Worm (Caenorhabditis elegans): Measurements from ENCODE around the gene gyg-2.

ce11 chrV:16786012-16786411, 40.0 kb upstream of the gyg-2 start:
- TF ChIP-seq flt-1 (GFP tag; IDR thresholded peaks at IDR 0.05) = no peak
- no peak for TF ChIP-seq scrt-1 (GFP tag; IDR thresholded peaks at IDR 0.05)
- TF ChIP-seq hmbx-1 (tag; optimal IDR thresholded peaks at IDR 0.05) = no peak
- no peak for TF ChIP-seq B0310.2 (tag; optimal IDR thresholded peaks at IDR 0.05)
- no peak for TF ChIP-seq hnd-1 (tag; optimal IDR thresholded peaks at IDR 0.05)
- TF ChIP-seq pes-1 (GFP tag; IDR thresholded peaks at IDR 0.05) = no peak
- TF ChIP-seq aly-1 (tag; optimal IDR thresholded peaks at IDR 0.05) = no peak
- no peak for TF ChIP-seq ama-1 (optimal IDR thresholded peaks at IDR 0.05)

Data from whole organism, early embryonic.